Fruit fly (Drosophila melanogaster) S2 (cell line): ENCODE results near the gene Sr-CIII.

Experiments
- CG8478 ChIP-seq: fragments of >200 bp; optimal IDR thresholded peaks from 2 replicates; lab custom pipeline; 2018
- CTCF ChIP-seq, 2 experiments: fragments of >200 bp; optimal IDR thresholded peaks; 2 replicates each; lab custom pipeline; 2018

DNA sequence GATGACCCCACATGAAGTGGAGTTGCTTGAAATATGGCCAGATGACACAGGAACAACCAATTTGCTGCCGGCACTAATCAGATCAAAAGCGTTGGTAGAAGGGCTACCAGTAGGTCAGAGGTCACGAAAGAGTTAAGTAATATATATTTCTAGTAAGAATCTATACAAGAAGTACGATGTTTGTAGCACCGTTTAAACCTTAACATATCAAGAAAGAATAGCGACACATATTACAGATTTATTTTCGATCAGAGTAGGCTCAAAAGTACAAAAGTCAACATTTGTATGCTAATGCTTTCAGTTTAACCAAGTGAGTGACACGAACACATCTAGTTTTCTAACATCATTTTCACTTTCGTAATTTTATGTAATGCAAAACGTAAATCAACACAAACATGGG lies 28.8 kb downstream of the Sr-CIII start, which contains the start of gene CG2955:
- TF ChIP-seq CTCF (optimal IDR thresholded peaks at IDR 0.05; lab: Kevin White, UChicago) = no peak
- TF ChIP-seq CG8478 (lab: Kevin White, UChicago) = no peak
